Fruit fly (Drosophila melanogaster) whole organism, wandering third instar larva: ENCODE data around the gene CG3552.

Source experiments
- Abd-B ChIP-seq: fragments of >200 bp; optimal IDR thresholded peaks from 2 replicates; lab custom pipeline; 2017; ENCODE audit warnings: missing biosample characterization, missing genetic modification characterization
- CG32264 ChIP-seq: fragments of 200-800 bp; sonication (Bioruptor generic); optimal IDR thresholded peaks from 2 replicates; lab custom pipeline; 2016; ENCODE audit warnings: missing biosample characterization, missing genetic modification characterization
- CG9705 ChIP-seq: fragments of 200-800 bp; sonication (Bioruptor generic); optimal IDR thresholded peaks from 2 replicates; lab custom pipeline; 2018; ENCODE audit warnings: missing biosample characterization, mild to moderate bottlenecking, missing genetic modification characterization
- CrebA ChIP-seq: fragments of 200-800 bp; sonication (Bioruptor generic); optimal IDR thresholded peaks from 2 replicates; lab custom pipeline; 2016; ENCODE audit warnings: missing biosample characterization, mild to moderate bottlenecking, missing genetic modification characterization, borderline replicate concordance
- Dfd ChIP-seq: fragments of >200 bp; optimal IDR thresholded peaks from 2 replicates; lab custom pipeline; 2017; ENCODE audit warnings: missing biosample characterization, missing genetic modification characterization
- Dif ChIP-seq: fragments of 200-275, 200-300 bp; sonication (Bioruptor generic); optimal IDR thresholded peaks from 2 replicates; lab custom pipeline; 2018; ENCODE audit warnings: missing biosample characterization, missing genetic modification characterization; ENCODE audit not compliant: partially characterized antibody
- GATAd ChIP-seq: sonication (Bioruptor generic); optimal IDR thresholded peaks from 2 replicates; lab custom pipeline; 2016; ENCODE audit warnings: missing biosample characterization, missing genetic modification characterization
- HLH106 ChIP-seq: fragments of 200-800 bp; optimal IDR thresholded peaks from 3 replicates; lab custom pipeline; 2019; ENCODE audit warnings: missing biosample characterization, mild to moderate bottlenecking, missing genetic modification characterization, moderate library complexity
- Hnf4 ChIP-seq: fragments of 200-800 bp; sonication (Bioruptor generic); optimal IDR thresholded peaks from 2 replicates; lab custom pipeline; 2016; ENCODE audit warnings: missing biosample characterization, mild to moderate bottlenecking, missing genetic modification characterization
- Hr83 ChIP-seq: fragments of 200-300 bp; sonication (Bioruptor generic); optimal IDR thresholded peaks from 2 replicates; lab custom pipeline; 2016; ENCODE audit warnings: missing biosample characterization, mild to moderate bottlenecking, missing genetic modification characterization, moderate library complexity; ENCODE audit not compliant: poor library complexity, severe bottlenecking
- Jra ChIP-seq: sonication (Bioruptor generic); optimal IDR thresholded peaks from 2 replicates; lab custom pipeline; 2016; ENCODE audit warnings: missing biosample characterization, missing genetic modification characterization
- Mio ChIP-seq: sonication (Bioruptor generic); optimal IDR thresholded peaks from 2 replicates; lab custom pipeline; 2016; ENCODE audit warnings: missing biosample characterization, missing genetic modification characterization
- Myc ChIP-seq: fragments of >200 bp; optimal IDR thresholded peaks from 2 replicates; lab custom pipeline; 2017
- N ChIP-seq: fragments of >200 bp; optimal IDR thresholded peaks from 2 replicates; lab custom pipeline; 2018; ENCODE audit warnings: missing biosample characterization, missing external identifiers, missing genetic modification characterization
- OdsH ChIP-seq: fragments of 200-800 bp; sonication (Bioruptor generic); optimal IDR thresholded peaks from 2 replicates; lab custom pipeline; 2016; ENCODE audit warnings: missing biosample characterization, mild to moderate bottlenecking, missing genetic modification characterization
- Rel ChIP-seq, 2 experiments: fragments of 200-800 bp; sonication (Bioruptor generic) in 1 of 2; optimal IDR thresholded peaks; 2 replicates in 1 of 2; 3 replicates in 1 of 2; lab custom pipeline; 2016 to 2019; ENCODE audit warnings: mild to moderate bottlenecking in 2 of 2, missing biosample characterization in 2 of 2, missing genetic modification characterization in 2 of 2, moderate library complexity in 1 of 2
- Sp1 ChIP-seq: fragments of 200-800 bp; sonication (Bioruptor generic); optimal IDR thresholded peaks from 3 replicates; lab custom pipeline; 2019; ENCODE audit warnings: missing biosample characterization, mild to moderate bottlenecking, missing genetic modification characterization, moderate library complexity
- Vsx2 ChIP-seq: fragments of 200-300, 225-300 bp; sonication (Bioruptor generic); optimal IDR thresholded peaks from 2 replicates; lab custom pipeline; 2018; ENCODE audit warnings: missing biosample characterization, missing genetic modification characterization; ENCODE audit not compliant: partially characterized antibody
- br ChIP-seq: fragments of 200-800 bp; sonication (Bioruptor generic); optimal IDR thresholded peaks from 2 replicates; lab custom pipeline; 2016; ENCODE audit warnings: missing biosample characterization, missing genetic modification characterization
- brk ChIP-seq: fragments of 200-800 bp; sonication (Bioruptor generic); optimal IDR thresholded peaks from 2 replicates; lab custom pipeline; 2016; ENCODE audit warnings: missing biosample characterization, mild to moderate bottlenecking, missing genetic modification characterization
- dl ChIP-seq, 2 experiments: fragments of 175-275, 200-275 bp in 1 of 2; fragments of 200-275 bp in 1 of 2; sonication (Bioruptor generic); optimal IDR thresholded peaks; lab custom pipeline; 2018; ENCODE audit warnings: mild to moderate bottlenecking in 2 of 2, missing biosample characterization in 2 of 2, missing genetic modification characterization in 2 of 2, moderate library complexity in 2 of 2; ENCODE audit not compliant: partially characterized antibody in 2 of 2, insufficient read depth in 1 of 2
- dmrt93B ChIP-seq: fragments of 200-800 bp; sonication (Bioruptor generic); optimal IDR thresholded peaks from 2 replicates; lab custom pipeline; 2018; ENCODE audit warnings: missing biosample characterization, mild to moderate bottlenecking, missing genetic modification characterization
- dsf ChIP-seq: sonication (Bioruptor generic); optimal IDR thresholded peaks from 2 replicates; lab custom pipeline; 2016; ENCODE audit warnings: missing biosample characterization, missing genetic modification characterization, borderline replicate concordance
- ey ChIP-seq: fragments of 200-800 bp; sonication (Bioruptor generic); optimal IDR thresholded peaks from 2 replicates; lab custom pipeline; 2016; ENCODE audit warnings: missing biosample characterization, missing genetic modification characterization
- foxo ChIP-seq, 2 experiments: fragments of 200-800 bp; sonication (Bioruptor generic); optimal IDR thresholded peaks; 2 replicates in 1 of 2; 3 replicates in 1 of 2; lab custom pipeline; 2016 to 2017; ENCODE audit warnings: missing biosample characterization in 2 of 2, missing genetic modification characterization in 2 of 2
- fru ChIP-seq: fragments of 200-800 bp; sonication (Bioruptor generic); optimal IDR thresholded peaks from 3 replicates; lab custom pipeline; 2016; ENCODE audit warnings: missing biosample characterization, mild to moderate bottlenecking, missing genetic modification characterization
- h ChIP-seq: fragments of 200-800 bp; sonication (Bioruptor generic); optimal IDR thresholded peaks from 3 replicates; lab custom pipeline; 2016; ENCODE audit warnings: missing biosample characterization, mild to moderate bottlenecking, missing genetic modification characterization
- jim ChIP-seq: fragments of 175-275, 200-325 bp; sonication (Bioruptor generic); optimal IDR thresholded peaks from 2 replicates; lab custom pipeline; 2016; ENCODE audit warnings: missing biosample characterization, mild to moderate bottlenecking, missing genetic modification characterization
- lola ChIP-seq: fragments of >200 bp; optimal IDR thresholded peaks from 2 replicates; lab custom pipeline; 2017; ENCODE audit warnings: missing biosample characterization, missing genetic modification characterization
- pan ChIP-seq: fragments of >200 bp; optimal IDR thresholded peaks from 2 replicates; lab custom pipeline; 2017
- psq ChIP-seq: fragments of 200-800 bp; sonication (Bioruptor generic); optimal IDR thresholded peaks from 3 replicates; lab custom pipeline; 2017; ENCODE audit warnings: missing biosample characterization, mild to moderate bottlenecking, missing genetic modification characterization, moderate library complexity
- rgr ChIP-seq: fragments of 200-800 bp; sonication (Bioruptor generic); optimal IDR thresholded peaks from 3 replicates; lab custom pipeline; 2016; ENCODE audit warnings: missing biosample characterization, mild to moderate bottlenecking, missing genetic modification characterization
- sage ChIP-seq: fragments of 200-800 bp; sonication (Bioruptor generic); optimal IDR thresholded peaks from 2 replicates; lab custom pipeline; 2016; ENCODE audit warnings: missing biosample characterization, mild to moderate bottlenecking, missing genetic modification characterization
- sv ChIP-seq: fragments of 200-800 bp; sonication (Bioruptor generic); optimal IDR thresholded peaks from 3 replicates; lab custom pipeline; 2016; ENCODE audit warnings: missing biosample characterization, missing genetic modification characterization
- tai ChIP-seq: sonication (Bioruptor generic); optimal IDR thresholded peaks from 2 replicates; lab custom pipeline; 2016; ENCODE audit warnings: missing biosample characterization, missing genetic modification characterization
- usp ChIP-seq: fragments of >200 bp; optimal IDR thresholded peaks from 2 replicates; lab custom pipeline; 2017; ENCODE audit warnings: missing biosample characterization, missing genetic modification characterization
- woc ChIP-seq: sonication (Bioruptor generic); optimal IDR thresholded peaks from 2 replicates; lab custom pipeline; 2016; ENCODE audit warnings: missing biosample characterization, mild to moderate bottlenecking, missing genetic modification characterization

The CG3552 gene

DNA sequence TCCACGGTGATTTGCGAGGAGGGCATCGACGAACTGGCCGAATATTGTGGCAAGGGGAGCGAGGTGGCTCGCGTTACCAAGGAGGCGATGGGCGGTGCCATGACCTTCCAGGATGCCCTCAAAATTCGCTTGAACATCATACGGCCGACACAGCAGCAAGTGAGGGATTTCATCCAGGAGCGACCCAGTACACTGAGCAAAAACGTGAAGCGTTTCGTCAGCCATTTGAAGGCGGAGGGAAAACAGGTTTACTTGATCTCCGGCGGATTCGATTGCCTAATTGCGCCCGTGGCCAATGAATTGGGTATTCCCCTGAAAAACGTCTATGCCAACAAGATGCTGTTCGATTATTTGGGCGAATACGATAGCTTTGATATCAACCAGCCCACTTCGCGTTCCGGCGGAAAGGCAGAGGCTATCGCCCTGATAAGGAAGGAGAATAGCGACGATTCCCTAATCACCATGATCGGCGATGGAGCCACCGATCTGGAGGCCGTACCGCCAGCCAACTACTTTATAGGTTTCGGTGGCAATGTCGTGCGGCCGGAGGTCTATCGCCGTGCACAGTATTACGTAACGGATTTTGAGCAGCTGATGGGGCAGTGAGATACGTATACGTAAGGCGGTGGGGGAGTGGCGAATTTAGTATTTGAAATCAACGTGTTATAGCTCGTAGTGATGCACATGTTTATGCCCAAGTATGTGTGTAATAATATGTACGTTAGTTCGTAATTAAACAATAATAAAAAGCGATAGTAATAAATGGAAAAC lies 32.2 kb upstream of the CG3552 start:
- TF ChIP-seq h (GFP tag; lab: Kevin White, UChicago) = no peak
- no peak for TF ChIP-seq Rel (GFP tag; optimal IDR thresholded peaks at IDR 0.05; lab: Kevin White, UChicago)
- TF ChIP-seq Rel (tag; optimal IDR thresholded peaks at IDR 0.05; lab: Kevin White, UChicago) = peak; percentile 76
- TF ChIP-seq GATAd (GFP tag; lab: Kevin White, UChicago) = no peak

dm6 chr3L:9424528-9424911 lies 31.6 kb upstream of the CG3552 start:
- TF ChIP-seq Jra (GFP tag; lab: Kevin White, UChicago) (no peak), CG9705 (GFP tag; lab: Kevin White, UChicago) (no peak), CrebA (no peak), dsf (no peak), foxo (GFP tag; optimal IDR thresholded peaks at IDR 0.05; lab: Kevin White, UChicago) (peak in 1 of 2 experiments; percentile 14), OdsH (peak; percentile 8), GATAd (GFP tag; lab: Kevin White, UChicago) (no peak), dmrt93B (GFP tag; lab: Kevin White, UChicago) (no peak), psq (GFP tag; lab: Kevin White, UChicago) (no peak), CG32264 (GFP tag; lab: Kevin White, UChicago) (no peak), sage (peak; percentile 8), dl (GFP tag; optimal IDR thresholded peaks at IDR 0.05; lab: Kevin White, UChicago; ENCODE audit: insufficient read depth in 1 of 2, partially characterized antibody in 2 of 2) (no peak), rgr (GFP tag; lab: Kevin White, UChicago) (no peak), Hnf4 (GFP tag; lab: Kevin White, UChicago) (no peak), Sp1 (GFP tag; lab: Kevin White, UChicago) (peak; percentile 4), Abd-B (GFP tag; lab: Kevin White, UChicago) (no peak), brk (GFP tag; lab: Kevin White, UChicago) (peak; percentile 62), fru (GFP tag; lab: Kevin White, UChicago) (no peak), Myc (lab: Kevin White, UChicago) (no peak), Rel (GFP tag; optimal IDR thresholded peaks at IDR 0.05; lab: Kevin White, UChicago) (no peak), Rel (tag; optimal IDR thresholded peaks at IDR 0.05; lab: Kevin White, UChicago) (no peak), Hr83 (GFP tag; lab: Kevin White, UChicago) (no peak), Dfd (GFP tag; lab: Kevin White, UChicago) (no peak), N (GFP tag; lab: Kevin White, UChicago) (no peak), tai (GFP tag; lab: Kevin White, UChicago) (no peak), h (GFP tag; lab: Kevin White, UChicago) (no peak), lola (GFP tag; lab: Kevin White, UChicago) (no peak), jim (GFP tag; lab: Kevin White, UChicago) (no peak), woc (GFP tag; lab: Kevin White, UChicago) (no peak), ey (GFP tag; lab: Kevin White, UChicago) (no peak), Vsx2 (GFP tag; lab: Kevin White, UChicago) (no peak), Dif (GFP tag; lab: Kevin White, UChicago) (no peak), Mio (GFP tag; lab: Kevin White, UChicago) (no peak), sv (GFP tag; lab: Kevin White, UChicago) (no peak), br (GFP tag; lab: Kevin White, UChicago) (no peak), pan (lab: Kevin White, UChicago) (no peak), usp (no peak), HLH106 (tag; lab: Kevin White, UChicago) (no peak)
- TF ChIP-seq, all 38 proteins: peak for 5
